Worm (Caenorhabditis elegans) whole organism, late embryonic: Measurements from ENCODE around the gene C09F12.2.

Experiments used
- ama-1 ChIP-seq: fragments of 150-350 bp; optimal IDR thresholded peaks from 2 replicates; lab custom pipeline; 2014
- ceh-14 ChIP-seq: sonication (generic microtip); optimal IDR thresholded peaks from 2 replicates; lab custom pipeline; 2016; ENCODE audit warnings: missing genotype, missing genetic modification characterization, missing compliant biosample characterization
- ceh-2 ChIP-seq: sonication (generic microtip); optimal IDR thresholded peaks from 2 replicates; lab custom pipeline; 2016; ENCODE audit warnings: missing genotype, missing genetic modification characterization, missing compliant biosample characterization
- ceh-24 ChIP-seq: sonication (generic microtip); optimal IDR thresholded peaks from 2 replicates; lab custom pipeline; 2016; ENCODE audit warnings: mild to moderate bottlenecking, missing genetic modification characterization, missing compliant biosample characterization
- ceh-31 ChIP-seq: sonication (generic microtip); optimal IDR thresholded peaks from 2 replicates; lab custom pipeline; 2016; ENCODE audit warnings: missing genetic modification characterization, missing compliant biosample characterization
- ceh-9 ChIP-seq: sonication (generic microtip); optimal IDR thresholded peaks from 2 replicates; lab custom pipeline; 2016; ENCODE audit warnings: mild to moderate bottlenecking, missing genetic modification characterization, inconsistent platforms, missing compliant biosample characterization
- elt-2 ChIP-seq: sonication (generic microtip); optimal IDR thresholded peaks from 2 replicates; lab custom pipeline; 2016; ENCODE audit warnings: missing genetic modification reagents, missing genetic modification characterization, missing compliant biosample characterization
- fkh-10 ChIP-seq: fragments of 150-350 bp; optimal IDR thresholded peaks from 2 replicates; lab custom pipeline; 2014; ENCODE audit warnings: missing biosample characterization, missing genetic modification reagents, missing genetic modification characterization
- madf-2 ChIP-seq: sonication (generic microtip); optimal IDR thresholded peaks from 2 replicates; lab custom pipeline; 2017; ENCODE audit warnings: missing genetic modification characterization, missing compliant biosample characterization
- nhr-11 ChIP-seq: fragments of 150-350 bp; optimal IDR thresholded peaks from 2 replicates; lab custom pipeline; 2014; ENCODE audit warnings: missing biosample characterization, missing genetic modification characterization
- nhr-232 ChIP-seq: sonication (generic microtip); optimal IDR thresholded peaks from 2 replicates; lab custom pipeline; 2016; ENCODE audit warnings: missing genetic modification characterization, missing compliant biosample characterization
- rnt-1 ChIP-seq: sonication (generic microtip); optimal IDR thresholded peaks from 2 replicates; lab custom pipeline; 2016; ENCODE audit warnings: missing genetic modification characterization, missing compliant biosample characterization
- syd-9 ChIP-seq: sonication (generic microtip); optimal IDR thresholded peaks from 2 replicates; lab custom pipeline; 2016; ENCODE audit warnings: mild to moderate bottlenecking, missing genetic modification characterization, moderate library complexity, missing compliant biosample characterization
- zip-5 ChIP-seq: sonication (generic microtip); optimal IDR thresholded peaks from 2 replicates; lab custom pipeline; 2016; ENCODE audit warnings: missing genetic modification characterization, missing compliant biosample characterization

ce11 chrX:11057028-11057427 lies 3.3 kb downstream of the C09F12.2 start, which contains the start of gene lpr-3:
- TF ChIP-seq fkh-10 (GFP tag; lab: Kevin White, UChicago): no peak
- TF ChIP-seq nhr-232 (tag; lab: Kevin White, UChicago): no peak
- TF ChIP-seq ama-1 (lab: Kevin White, UChicago): no peak
- TF ChIP-seq ceh-24: no peak
- TF ChIP-seq nhr-11 (tag; lab: Kevin White, UChicago): no peak
- TF ChIP-seq ceh-31: peak; percentile 4
- no peak for TF ChIP-seq zip-5 (tag; lab: Kevin White, UChicago)
- no peak for TF ChIP-seq elt-2 (tag; lab: Kevin White, UChicago)
- TF ChIP-seq rnt-1 (tag; lab: Kevin White, UChicago): peak; percentile 74
- no peak for TF ChIP-seq ceh-9 (tag; lab: Kevin White, UChicago)
- TF ChIP-seq ceh-14 (tag; lab: Kevin White, UChicago): no peak
- TF ChIP-seq syd-9 (tag; lab: Kevin White, UChicago): no peak
- no peak for TF ChIP-seq ceh-2 (tag; lab: Kevin White, UChicago)
- no peak for TF ChIP-seq madf-2 (tag; lab: Kevin White, UChicago)
